Fruit fly (Drosophila melanogaster) whole organism, embryonic: ENCODE data around the gene Bicra.

Experiments used
- CG12299 ChIP-seq: fragments of 200-800 bp; sonication (Bioruptor generic); optimal IDR thresholded peaks from 2 replicates; lab custom pipeline; 2018; ENCODE audit warnings: missing biosample characterization, mild to moderate bottlenecking, missing genetic modification characterization
- CG15073 ChIP-seq: fragments of 200-800 bp; sonication (Bioruptor generic); optimal IDR thresholded peaks from 2 replicates; lab custom pipeline; 2016; ENCODE audit warnings: missing biosample characterization, missing genetic modification characterization
- CG9876 ChIP-seq: fragments of 200-800 bp; sonication (Bioruptor generic); optimal IDR thresholded peaks from 2 replicates; lab custom pipeline; 2016; ENCODE audit warnings: missing biosample characterization, missing genetic modification characterization
- Gug ChIP-seq: fragments of 200-800 bp; sonication (Bioruptor generic); IDR thresholded peaks from 4 replicates; pipeline ENCODE4 v1.3.6; 2022; ENCODE audit warnings: missing biosample characterization, missing genetic modification characterization
- Mes4 ChIP-seq: fragments of 200-800 bp; sonication (Bioruptor generic); optimal IDR thresholded peaks from 2 replicates; lab custom pipeline; 2016; ENCODE audit warnings: missing biosample characterization, missing genetic modification characterization
- ase ChIP-seq: fragments of 200-800 bp; sonication (Bioruptor generic); IDR thresholded peaks from 3 replicates; pipeline ENCODE4 v1.3.6; 2022; ENCODE audit warnings: missing biosample characterization, missing genetic modification characterization
- corto ChIP-seq: fragments of 200-800 bp; sonication (Bioruptor generic); optimal IDR thresholded peaks from 2 replicates; lab custom pipeline; 2016; ENCODE audit warnings: missing biosample characterization, mild to moderate bottlenecking, missing genetic modification characterization, moderate library complexity
- gro ChIP-seq: fragments of 200-800 bp; sonication (Bioruptor generic); optimal IDR thresholded peaks from 2 replicates; lab custom pipeline; 2016; ENCODE audit warnings: missing biosample characterization, missing genetic modification characterization
- gsb ChIP-seq: fragments of 200-800 bp; sonication (Bioruptor generic); IDR thresholded peaks from 2 replicates; pipeline ENCODE4 v1.3.6; 2022; ENCODE audit warnings: missing biosample characterization, missing genetic modification characterization
- tna ChIP-seq: fragments of 200-800 bp; sonication (Bioruptor generic); IDR thresholded peaks from 2 replicates; pipeline ENCODE4 v1.3.6; 2022; ENCODE audit warnings: missing biosample characterization, missing genetic modification characterization; ENCODE audit not compliant: partially characterized antibody

- TF ChIP-seq corto (GFP tag; lab: Kevin White, UChicago) (no peak), Gug (peak; percentile 32; the same call in 3 of the 4 replicates), CG12299 (peak; percentile 63), ase (no peak), CG9876 (GFP tag; lab: Kevin White, UChicago) (peak; percentile 53), CG15073 (GFP tag; lab: Kevin White, UChicago) (no peak), gro (peak; percentile 90), Mes4 (peak; percentile 68), tna (GFP tag; lab: Robert Waterston, UW) (no peak), gsb (no peak)
Observed at dm6 chr3R:29157418-29158398, 94.9 kb downstream of the Bicra start, which contains the start of gene rdog.
